Fruit fly (Drosophila melanogaster) whole organism, embryonic: ENCODE data around the gene Vps13D.

Experiments used
- Abd-B ChIP-seq: fragments of 200-800 bp; sonication (Bioruptor generic); optimal IDR thresholded peaks from 2 replicates; lab custom pipeline; 2018; ENCODE audit warnings: missing biosample characterization, mild to moderate bottlenecking, missing genetic modification characterization, moderate library complexity
- Bgb ChIP-seq: fragments of 200-800 bp; sonication (Bioruptor generic); IDR thresholded peaks from 2 replicates; pipeline ENCODE4 v1.3.6; 2022; ENCODE audit warnings: missing biosample characterization, missing genetic modification characterization; ENCODE audit not compliant: partially characterized antibody
- BtbVII ChIP-seq: fragments of 200-800 bp; sonication (Bioruptor generic); optimal IDR thresholded peaks from 3 replicates; lab custom pipeline; 2017; ENCODE audit warnings: missing biosample characterization, mild to moderate bottlenecking, missing genetic modification characterization
- C15 ChIP-seq: fragments of 200-800 bp; sonication (Bioruptor generic); IDR thresholded peaks from 3 replicates; pipeline ENCODE4 v1.3.6; 2022; ENCODE audit warnings: missing biosample characterization, missing genetic modification characterization
- CG10209 ChIP-seq: fragments of 200-800 bp; sonication (Bioruptor generic); optimal IDR thresholded peaks from 3 replicates; lab custom pipeline; 2017; ENCODE audit warnings: missing biosample characterization, mild to moderate bottlenecking, missing genetic modification characterization, missing genetic modification reagents
- CG10462 ChIP-seq: fragments of 200-800 bp; sonication (Bioruptor generic); optimal IDR thresholded peaks from 2 replicates; lab custom pipeline; 2016; ENCODE audit warnings: missing biosample characterization, missing genetic modification characterization
- CG10654 ChIP-seq: fragments of 200-800 bp; sonication (Bioruptor generic); optimal IDR thresholded peaks from 2 replicates; lab custom pipeline; 2016; ENCODE audit warnings: missing biosample characterization, missing genetic modification characterization
- CG12299 ChIP-seq: fragments of 200-800 bp; sonication (Bioruptor generic); optimal IDR thresholded peaks from 2 replicates; lab custom pipeline; 2018; ENCODE audit warnings: missing biosample characterization, mild to moderate bottlenecking, missing genetic modification characterization
- CG12744 ChIP-seq: fragments of 200-800 bp; sonication (Bioruptor generic); optimal IDR thresholded peaks from 2 replicates; lab custom pipeline; 2016; ENCODE audit warnings: missing biosample characterization, missing genetic modification characterization
- CG13296 ChIP-seq: fragments of 200-800 bp; sonication (Bioruptor generic); optimal IDR thresholded peaks from 3 replicates; lab custom pipeline; 2018; ENCODE audit warnings: missing biosample characterization, mild to moderate bottlenecking, missing genetic modification characterization
- CG13894 ChIP-seq: fragments of 200-800 bp; sonication (Bioruptor generic); optimal IDR thresholded peaks from 3 replicates; lab custom pipeline; 2018; ENCODE audit warnings: missing biosample characterization, mild to moderate bottlenecking, missing genetic modification characterization, moderate library complexity
- CG14965 ChIP-seq: fragments of 200-800 bp; sonication (Bioruptor generic); optimal IDR thresholded peaks from 2 replicates; lab custom pipeline; 2016; ENCODE audit warnings: missing biosample characterization, missing genetic modification characterization, borderline replicate concordance
- CG1603 ChIP-seq: fragments of 200-800 bp; sonication (Bioruptor generic); optimal IDR thresholded peaks from 2 replicates; lab custom pipeline; 2019; ENCODE audit warnings: missing biosample characterization, mild to moderate bottlenecking, missing genetic modification characterization, moderate library complexity
- CG17568 ChIP-seq: fragments of 200-800 bp; sonication (Bioruptor generic); optimal IDR thresholded peaks from 2 replicates; lab custom pipeline; 2018; ENCODE audit warnings: missing biosample characterization, mild to moderate bottlenecking, missing genetic modification characterization, moderate library complexity
- CG17802 ChIP-seq: fragments of 200-800 bp; sonication (Bioruptor generic); optimal IDR thresholded peaks from 2 replicates; lab custom pipeline; 2018; ENCODE audit warnings: missing biosample characterization, mild to moderate bottlenecking, missing genetic modification characterization, moderate library complexity
- CG17829 ChIP-seq: fragments of 200-800 bp; optimal IDR thresholded peaks from 2 replicates; lab custom pipeline; 2019; ENCODE audit warnings: missing biosample characterization, mild to moderate bottlenecking, missing genetic modification characterization, moderate library complexity
- CG2202 ChIP-seq: fragments of 200-800 bp; sonication (Bioruptor generic); optimal IDR thresholded peaks from 2 replicates; lab custom pipeline; 2018; ENCODE audit warnings: missing biosample characterization, mild to moderate bottlenecking, missing genetic modification characterization
- CG4730 ChIP-seq: fragments of 200-800 bp; sonication (Bioruptor generic); IDR thresholded peaks from 2 replicates; pipeline ENCODE4 v1.3.6; 2022; ENCODE audit warnings: missing biosample characterization, missing genetic modification characterization
- CG7786 ChIP-seq: fragments of 200-800 bp; sonication (Bioruptor generic); optimal IDR thresholded peaks from 2 replicates; lab custom pipeline; 2016; ENCODE audit warnings: missing biosample characterization, missing genetic modification characterization
- CG8089 ChIP-seq: fragments of 200-800 bp; sonication (Bioruptor generic); optimal IDR thresholded peaks from 3 replicates; lab custom pipeline; 2016; ENCODE audit warnings: missing biosample characterization, missing genetic modification characterization
- CG9817 ChIP-seq: fragments of 200-800 bp; sonication (Bioruptor generic); optimal IDR thresholded peaks from 2 replicates; lab custom pipeline; 2018; ENCODE audit warnings: missing biosample characterization, mild to moderate bottlenecking, missing genetic modification characterization, moderate library complexity
- CTCF ChIP-seq: fragments of 200-800 bp; sonication (Bioruptor generic); optimal IDR thresholded peaks from 2 replicates; lab custom pipeline; 2017; ENCODE audit warnings: missing biosample characterization, mild to moderate bottlenecking, missing genetic modification characterization, moderate library complexity
- D19B ChIP-seq: fragments of 200-800 bp; sonication (Bioruptor generic); optimal IDR thresholded peaks from 2 replicates; lab custom pipeline; 2017; ENCODE audit warnings: missing biosample characterization, mild to moderate bottlenecking, missing genetic modification characterization
- Dbx ChIP-seq: fragments of 200-800 bp; sonication (Bioruptor generic); IDR thresholded peaks from 3 replicates; pipeline ENCODE4 v1.3.6; 2022; ENCODE audit warnings: missing biosample characterization, missing genetic modification characterization
- Dip3 ChIP-seq: fragments of 200-800 bp; sonication (Bioruptor generic); optimal IDR thresholded peaks from 3 replicates; lab custom pipeline; 2016; ENCODE audit warnings: missing biosample characterization, missing genetic modification characterization
- Dll ChIP-seq: fragments of 200-800 bp; sonication (Bioruptor generic); IDR thresholded peaks from 4 replicates; pipeline ENCODE4 v1.3.6; 2022; ENCODE audit warnings: missing biosample characterization, missing genetic modification characterization; ENCODE audit not compliant: partially characterized antibody
- Hr39 ChIP-seq: fragments of >200 bp; optimal IDR thresholded peaks from 2 replicates; lab custom pipeline; 2017
- Jarid2 ChIP-seq: fragments of 200-800 bp; sonication (Bioruptor generic); optimal IDR thresholded peaks from 3 replicates; lab custom pipeline; 2017; ENCODE audit warnings: mild to moderate bottlenecking, missing biosample characterization, missing genetic modification reagents, missing genetic modification characterization
- Meics ChIP-seq: fragments of 200-800 bp; sonication (Bioruptor generic); optimal IDR thresholded peaks from 2 replicates; lab custom pipeline; 2017; ENCODE audit warnings: missing biosample characterization, mild to moderate bottlenecking, missing genetic modification characterization
- Poxn ChIP-seq: fragments of 200-800 bp; sonication (Bioruptor generic); IDR thresholded peaks from 2 replicates; pipeline ENCODE4 v1.3.6; 2022; ENCODE audit warnings: missing biosample characterization, missing genetic modification characterization
- Sry-δ ChIP-seq: fragments of 200-800 bp; sonication (Bioruptor generic); optimal IDR thresholded peaks from 2 replicates; lab custom pipeline; 2016; ENCODE audit warnings: missing biosample characterization, missing genetic modification characterization
- TFAM ChIP-seq: fragments of 200-800 bp; sonication (Bioruptor generic); optimal IDR thresholded peaks from 2 replicates; lab custom pipeline; 2017; ENCODE audit warnings: missing biosample characterization, missing genetic modification characterization, inconsistent platforms
- Usf ChIP-seq: fragments of 200-800 bp; sonication (Bioruptor generic); optimal IDR thresholded peaks from 2 replicates; lab custom pipeline; 2017; ENCODE audit warnings: missing genotype, missing biosample characterization, missing genetic modification characterization
- Xrp1 ChIP-seq: fragments of 200-800 bp; sonication (Bioruptor generic); IDR thresholded peaks from 2 replicates; pipeline ENCODE4 v1.3.6; 2022; ENCODE audit warnings: missing biosample characterization, missing genetic modification characterization
- br ChIP-seq: fragments of >200 bp; optimal IDR thresholded peaks from 2 replicates; lab custom pipeline; 2017
- disco-r ChIP-seq: fragments of 200-800 bp; sonication (Bioruptor generic); optimal IDR thresholded peaks from 2 replicates; lab custom pipeline; 2016; ENCODE audit warnings: missing biosample characterization, missing genetic modification characterization
- fd64A ChIP-seq: fragments of 200-800 bp; sonication (Bioruptor generic); optimal IDR thresholded peaks from 3 replicates; lab custom pipeline; 2018; ENCODE audit warnings: missing biosample characterization, mild to moderate bottlenecking, missing genetic modification characterization
- gro ChIP-seq: fragments of 200-800 bp; sonication (Bioruptor generic); optimal IDR thresholded peaks from 2 replicates; lab custom pipeline; 2016; ENCODE audit warnings: missing biosample characterization, missing genetic modification characterization
- hb ChIP-seq: fragments of 200-800 bp; sonication (Bioruptor generic); IDR thresholded peaks from 3 replicates; pipeline ENCODE4 v1.3.6; 2022; ENCODE audit warnings: missing biosample characterization, missing genetic modification characterization; ENCODE audit not compliant: partially characterized antibody
- hbn ChIP-seq: fragments of 200-800 bp; sonication (Bioruptor generic); IDR thresholded peaks from 2 replicates; pipeline ENCODE4 v1.3.6; 2022; ENCODE audit warnings: missing biosample characterization, missing genetic modification characterization; ENCODE audit not compliant: partially characterized antibody
- jigr1 ChIP-seq: fragments of 200-800 bp; sonication (Bioruptor generic); IDR thresholded peaks from 3 replicates; pipeline ENCODE4 v1.3.6; 2022; ENCODE audit warnings: missing biosample characterization, missing genetic modification characterization
- lbe ChIP-seq: fragments of 200-800 bp; sonication (Bioruptor generic); optimal IDR thresholded peaks from 2 replicates; lab custom pipeline; 2016; ENCODE audit warnings: missing biosample characterization, mild to moderate bottlenecking, missing genetic modification characterization
- nmo ChIP-seq: fragments of 200-800 bp; sonication (Bioruptor generic); optimal IDR thresholded peaks from 2 replicates; lab custom pipeline; 2018; ENCODE audit warnings: missing biosample characterization, mild to moderate bottlenecking, missing genetic modification characterization, moderate library complexity
- otp ChIP-seq: fragments of 200-800 bp; sonication (Bioruptor generic); IDR thresholded peaks from 3 replicates; pipeline ENCODE4, ENCODE4 v1.3.6; 2022; ENCODE audit warnings: missing biosample characterization, missing genetic modification characterization
- slbo ChIP-seq: fragments of 200-800 bp; sonication (Bioruptor generic); IDR thresholded peaks from 2 replicates; pipeline ENCODE4 v1.3.6; 2022; ENCODE audit warnings: missing biosample characterization, missing genetic modification characterization
- so ChIP-seq: fragments of 200-800 bp; sonication (Bioruptor generic); IDR thresholded peaks from 3 replicates; pipeline ENCODE4 v1.3.6; 2022; ENCODE audit warnings: missing biosample characterization, missing genetic modification characterization
- sug ChIP-seq: fragments of 200-800 bp; optimal IDR thresholded peaks from 2 replicates; lab custom pipeline; 2019; ENCODE audit warnings: missing biosample characterization, mild to moderate bottlenecking, missing genetic modification characterization, moderate library complexity
- tgo ChIP-seq: fragments of 200-800 bp; sonication (Bioruptor generic); IDR thresholded peaks from 3 replicates; pipeline ENCODE4 v1.3.6; 2022; ENCODE audit warnings: missing biosample characterization, missing genetic modification characterization
- tll ChIP-seq, 2 experiments: fragments of 200-800 bp in 1 of 2; fragments of >200 bp in 1 of 2; sonication (Bioruptor generic) in 1 of 2; optimal IDR thresholded peaks; 2 replicates each; lab custom pipeline; 2017 to 2019; ENCODE audit warnings: missing biosample characterization in 2 of 2, missing genetic modification characterization in 2 of 2, mild to moderate bottlenecking in 1 of 2, moderate library complexity in 1 of 2
- ttk ChIP-seq: fragments of 200-800 bp; sonication (Bioruptor generic); IDR thresholded peaks from 2 replicates; pipeline ENCODE4 v2.1.2; 2022; ENCODE audit warnings: missing biosample characterization, missing genetic modification characterization
- vvl ChIP-seq: fragments of 200-800 bp; sonication (Bioruptor generic); IDR thresholded peaks from 2 replicates; pipeline ENCODE4 v1.3.6; 2022; ENCODE audit warnings: missing biosample characterization, missing genetic modification characterization
- wdn ChIP-seq: fragments of 200-800 bp; sonication (Bioruptor generic); IDR thresholded peaks from 2 replicates; pipeline ENCODE4 v1.3.6; 2022; ENCODE audit warnings: missing biosample characterization, missing genetic modification characterization

The Vps13D gene

dm6 chr3L:12813907-12814306 is 59.1 kb downstream of the Vps13D start, which contains the start of the genes Sf3a2 and CG42588 (continued):
- TF ChIP-seq C15 (GFP tag; lab: Robert Waterston, UW) = no peak
- no peak for TF ChIP-seq BtbVII
- peak; percentile 2 for TF ChIP-seq CG7786 (GFP tag; lab: Kevin White, UChicago)
- peak; percentile 73 for TF ChIP-seq Xrp1
- peak; percentile 79 for TF ChIP-seq nmo (GFP tag; lab: Kevin White, UChicago)
- no peak for TF ChIP-seq CG14965 (GFP tag; lab: Kevin White, UChicago)
- no peak for TF ChIP-seq D19B (GFP tag; lab: Kevin White, UChicago)
- no peak for TF ChIP-seq disco-r (GFP tag; lab: Kevin White, UChicago)
- no peak for TF ChIP-seq CG1603
- peak; percentile 29 for TF ChIP-seq CG9817 (tag; lab: Kevin White, UChicago)
- TF ChIP-seq Dll (GFP tag; lab: Robert Waterston, UW) = peak; percentile 93
- no peak for TF ChIP-seq CG17568 (GFP tag; lab: Kevin White, UChicago)
- peak; percentile 83 for TF ChIP-seq CG17829 (tag; lab: Kevin White, UChicago)
- TF ChIP-seq CG4730 = no peak
- TF ChIP-seq CG13296 (GFP tag; lab: Kevin White, UChicago) = peak; percentile 32
- TF ChIP-seq TFAM = no peak
- peak; percentile 55; the same call in 1 of the 3 replicates for TF ChIP-seq jigr1 (GFP tag; lab: Robert Waterston, UW)
- no peak for TF ChIP-seq otp (GFP tag; lab: Robert Waterston, UW)
- TF ChIP-seq CG10654 (GFP tag; lab: Kevin White, UChicago) = peak; percentile 51
- TF ChIP-seq so = no peak
- TF ChIP-seq Bgb = peak; percentile 77
- peak; percentile 2 for TF ChIP-seq CG2202 (tag; lab: Kevin White, UChicago)
- no peak for TF ChIP-seq CG10462
- no peak for TF ChIP-seq fd64A (GFP tag; lab: Kevin White, UChicago)
- peak; percentile 94 for TF ChIP-seq slbo (GFP tag; lab: Robert Waterston, UW)
- TF ChIP-seq CG8089 = no peak
- TF ChIP-seq br = no peak
- TF ChIP-seq CG17802 (tag; lab: Kevin White, UChicago) = no peak
- peak; percentile 83 for TF ChIP-seq Dbx
- TF ChIP-seq wdn (GFP tag; lab: Robert Waterston, UW) = no peak
- peak; percentile 49 for TF ChIP-seq Meics (GFP tag; lab: Kevin White, UChicago)
- peak; percentile 80 for TF ChIP-seq hbn (GFP tag; lab: Robert Waterston, UW)
- no peak for TF ChIP-seq Jarid2 (GFP tag; lab: Kevin White, UChicago)
- peak; percentile 9 for TF ChIP-seq Dip3 (GFP tag; lab: Kevin White, UChicago)
- TF ChIP-seq sug (tag; lab: Kevin White, UChicago) = peak; percentile 74
- TF ChIP-seq lbe = peak; percentile 39
- peak; percentile 13 for TF ChIP-seq CG10209 (GFP tag; lab: Kevin White, UChicago)
- TF ChIP-seq ttk (GFP tag; lab: Robert Waterston, UW) = peak; percentile 45
- no peak for TF ChIP-seq Usf (GFP tag; lab: Kevin White, UChicago)
- TF ChIP-seq tll (GFP tag; optimal IDR thresholded peaks at IDR 0.05; lab: Kevin White, UChicago) = no peak
- peak; percentile 58 for TF ChIP-seq Abd-B
- peak; percentile 72 for TF ChIP-seq tgo
- no peak for TF ChIP-seq CG12744 (GFP tag; lab: Kevin White, UChicago)
- TF ChIP-seq Poxn (GFP tag; lab: Robert Waterston, UW) = no peak
- TF ChIP-seq Hr39 (lab: Kevin White, UChicago) = no peak
- no peak for TF ChIP-seq CG13894
- TF ChIP-seq CTCF = no peak
- TF ChIP-seq gro (GFP tag; lab: Kevin White, UChicago) = no peak
- TF ChIP-seq Sry-δ (GFP tag; lab: Kevin White, UChicago) = peak; percentile 80
- no peak for TF ChIP-seq CG12299 (tag; lab: Kevin White, UChicago)
- TF ChIP-seq hb = peak; percentile 64; the same call in 2 of the 3 replicates
- TF ChIP-seq vvl (GFP tag; lab: Robert Waterston, UW) = peak; percentile 88; the same call in 1 of the 2 replicates
